Worm (Caenorhabditis elegans): ENCODE results near the gene cox-15.

The cox-15 gene

ce11 chrII:11238869-11239647 lies 4.3 kb upstream of the cox-15 start, which contains the start of the genes rpn-9 and T06D8.9 (continued):
- TF ChIP-seq lin-13 (GFP tag; optimal IDR thresholded peaks at IDR 0.05) = peak; percentile 83
- no peak for TF ChIP-seq sox-4 (tag; optimal IDR thresholded peaks at IDR 0.05)
- peak; percentile 86 to 93 for TF ChIP-seq lsy-2 (tag; optimal IDR thresholded peaks at IDR 0.05)
- TF ChIP-seq fkh-10 (GFP tag; optimal IDR thresholded peaks at IDR 0.05) = peak; percentile 57
- TF ChIP-seq swsn-7 (tag; optimal IDR thresholded peaks at IDR 0.05) = peak; percentile 71
- TF ChIP-seq hpl-2 (GFP tag; optimal IDR thresholded peaks at IDR 0.05) = peak; percentile 31
- TF ChIP-seq blmp-1 (tag; optimal IDR thresholded peaks at IDR 0.05) = peak; percentile 91
- TF ChIP-seq lir-3 (tag; optimal IDR thresholded peaks at IDR 0.05; ENCODE audit: poor library complexity) = peak; percentile 67
- TF ChIP-seq sptf-1 (tag; optimal IDR thresholded peaks at IDR 0.05) = no peak
- TF ChIP-seq aha-1 (tag; optimal IDR thresholded peaks at IDR 0.05) = no peak
- TF ChIP-seq ama-1 (optimal IDR thresholded peaks at IDR 0.05) = no peak
- peak; percentile 31 for TF ChIP-seq elt-2 (tag; optimal IDR thresholded peaks at IDR 0.05)
- TF ChIP-seq ztf-11 (tag; optimal IDR thresholded peaks at IDR 0.05) = peak in 1 of 2 experiments; percentile 29
- peak; percentile 75 for TF ChIP-seq snpc-4 (tag; optimal IDR thresholded peaks at IDR 0.05)
- TF ChIP-seq vab-15 (tag; optimal IDR thresholded peaks at IDR 0.05) = no peak
- TF ChIP-seq ceh-88 (GFP tag; IDR thresholded peaks at IDR 0.05) = no peak
- TF ChIP-seq ces-1 (GFP tag; optimal IDR thresholded peaks at IDR 0.05) = no peak
- no peak for TF ChIP-seq mef-2 (tag; optimal IDR thresholded peaks at IDR 0.05)
- TF ChIP-seq efl-1 (optimal IDR thresholded peaks at IDR 0.05) = peak; percentile 83 to 87
- TF ChIP-seq efl-1 (GFP tag; optimal IDR thresholded peaks at IDR 0.05 in 1 of 2) = peak; percentile 80 to 96
- no peak for TF ChIP-seq sup-37 (GFP tag; optimal IDR thresholded peaks at IDR 0.05)
- peak; percentile 96 for TF ChIP-seq skn-1 (tag; optimal IDR thresholded peaks at IDR 0.05)
- peak; percentile 42 for TF ChIP-seq C04F5.9 (tag; optimal IDR thresholded peaks at IDR 0.05)
- peak; percentile 63 for TF ChIP-seq unc-86 (tag; optimal IDR thresholded peaks at IDR 0.05)
- TF ChIP-seq pax-3 (tag; optimal IDR thresholded peaks at IDR 0.05) = peak; percentile 48
- peak in 1 of 2 experiments; percentile 75 for TF ChIP-seq mdl-1 (tag; optimal IDR thresholded peaks at IDR 0.05)
- peak; percentile 73 for TF ChIP-seq tbx-2 (tag; optimal IDR thresholded peaks at IDR 0.05)
- TF ChIP-seq nhr-19 (GFP tag; conservative IDR thresholded peaks at IDR 0.05) = peak; percentile 76
- TF ChIP-seq aly-2 (tag; optimal IDR thresholded peaks at IDR 0.05) = peak; percentile 36
- TF ChIP-seq zip-4 (GFP tag; optimal IDR thresholded peaks at IDR 0.05) = no peak
- peak; percentile 70 for TF ChIP-seq nhr-90 (tag; optimal IDR thresholded peaks at IDR 0.05; ENCODE audit: poor library complexity)
- peak; percentile 89 for TF ChIP-seq nhr-20 (tag; optimal IDR thresholded peaks at IDR 0.05)
- no peak for TF ChIP-seq pag-3 (tag; optimal IDR thresholded peaks at IDR 0.05; ENCODE audit: borderline replicate concordance, insufficient read depth)
- peak; percentile 29 for TF ChIP-seq egl-13 (tag; optimal IDR thresholded peaks at IDR 0.05)
- peak; percentile 22 for TF ChIP-seq ztf-4 (tag; optimal IDR thresholded peaks at IDR 0.05)
- TF ChIP-seq grh-1 (GFP tag; IDR thresholded peaks at IDR 0.05) = no peak
- peak; percentile 71 to 85 (median 78) for TF ChIP-seq dpl-1 (GFP tag; optimal IDR thresholded peaks at IDR 0.05)
- peak; percentile 89 for TF ChIP-seq nhr-71 (tag; optimal IDR thresholded peaks at IDR 0.05)
- TF ChIP-seq nhr-77 (tag; optimal IDR thresholded peaks at IDR 0.05) = peak; percentile 72
- no peak for TF ChIP-seq unc-30 (tag; optimal IDR thresholded peaks at IDR 0.05)
- no peak for TF ChIP-seq egl-27 (tag; optimal IDR thresholded peaks at IDR 0.05)
- TF ChIP-seq C16A3.4 (tag; optimal IDR thresholded peaks at IDR 0.05) = peak; percentile 92
- TF ChIP-seq pqm-1 (tag; optimal IDR thresholded peaks at IDR 0.05) = no peak
- no peak for TF ChIP-seq lin-39 (tag; optimal IDR thresholded peaks at IDR 0.05)
- TF ChIP-seq mab-9 (GFP tag; IDR thresholded peaks at IDR 0.05) = 0 out of 2 replicates have a peak, but pooled peaks have one; percentile 49
- TF ChIP-seq ceh-63 (GFP tag; optimal IDR thresholded peaks at IDR 0.05) = no peak
- TF ChIP-seq F16B12.6 (tag; optimal IDR thresholded peaks at IDR 0.05) = peak; percentile 51
- peak; percentile 38 for TF ChIP-seq nhr-237 (tag; optimal IDR thresholded peaks at IDR 0.05)
- no peak for TF ChIP-seq nhr-76 (tag; optimal IDR thresholded peaks at IDR 0.05)
- TF ChIP-seq nhr-47 (tag; optimal IDR thresholded peaks at IDR 0.05) = peak; percentile 78
- TF ChIP-seq xbp-1 (tag; optimal IDR thresholded peaks at IDR 0.05) = peak; percentile 81
- no peak for TF ChIP-seq fkh-4 (tag; optimal IDR thresholded peaks at IDR 0.05; ENCODE audit: borderline replicate concordance)

Data from whole organism, L1 larva.